Fruit fly (Drosophila melanogaster): ENCODE data around the gene CG34140.

Gene CG34140

DNA sequence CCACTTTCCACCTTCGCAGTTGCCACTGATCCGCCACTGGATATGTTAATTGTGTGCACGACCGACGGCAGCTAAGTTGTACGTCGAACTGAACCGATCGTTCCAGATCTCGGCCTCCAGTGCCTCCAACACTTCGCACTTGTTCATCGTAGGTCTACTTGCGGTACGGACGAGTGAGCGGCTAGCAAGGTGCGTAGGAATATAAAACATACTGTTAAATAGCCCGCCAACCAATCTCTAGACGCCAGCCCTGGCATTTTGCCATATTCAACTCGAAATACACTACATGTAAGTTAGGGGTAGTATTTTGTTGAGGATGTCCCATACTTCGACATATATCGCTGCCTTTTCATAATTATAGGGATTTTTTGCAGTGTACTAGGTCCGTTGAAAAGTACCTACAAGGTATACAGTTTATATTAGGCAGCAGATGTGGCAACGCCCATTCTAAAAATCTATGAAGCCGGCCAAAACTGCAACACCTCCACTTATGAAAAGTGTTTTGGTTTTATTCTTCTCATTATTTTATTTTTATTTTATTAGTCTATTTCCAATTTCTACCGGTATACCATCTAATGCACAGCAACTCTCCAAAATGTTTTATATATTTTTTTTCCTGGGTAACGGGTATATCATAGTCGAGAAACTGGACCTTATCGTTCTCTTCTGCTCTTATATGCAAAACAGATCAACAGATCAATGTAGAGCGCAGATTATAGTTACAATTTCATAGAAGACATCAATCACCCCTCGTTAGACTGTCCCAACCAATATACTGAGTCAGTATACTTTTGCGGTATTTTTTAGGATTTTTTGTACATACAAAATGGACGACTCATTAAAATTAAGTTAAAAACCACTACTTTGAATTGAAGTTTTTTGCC, 39.0 kb upstream of the CG34140 start, which contains the start of the genes pyx and CG33229 (continued):
- TF ChIP-seq CG11695 (GFP tag; IDR thresholded peaks at IDR 0.05) (peak; percentile 69; the same call in 1 of the 3 replicates), sisA (GFP tag; IDR thresholded peaks at IDR 0.05) (peak; percentile 79), dmrt11E (tag; optimal IDR thresholded peaks at IDR 0.05) (peak; percentile 68), Aef1 (GFP tag; IDR thresholded peaks at IDR 0.05) (peak; percentile 75; the same call in 2 of the 3 replicates), seq (GFP tag; IDR thresholded peaks at IDR 0.05) (peak; percentile 71; the same call in 1 of the 2 replicates), ase (GFP tag; IDR thresholded peaks at IDR 0.05) (peak; percentile 71), CG11093 (GFP tag; IDR thresholded peaks at IDR 0.05) (peak; percentile 75), Bdp1 (GFP tag; optimal IDR thresholded peaks at IDR 0.05) (peak; percentile 56), CoRest (tag; optimal IDR thresholded peaks at IDR 0.05) (peak; percentile 94), z (GFP tag; IDR thresholded peaks at IDR 0.05) (no peak), D19B (GFP tag; optimal IDR thresholded peaks at IDR 0.05) (peak; percentile 78), nmo (GFP tag; optimal IDR thresholded peaks at IDR 0.05) (peak; percentile 91), ara (GFP tag; IDR thresholded peaks at IDR 0.05) (peak; percentile 58), CG17568 (GFP tag; optimal IDR thresholded peaks at IDR 0.05) (no peak), CG10274 (GFP tag; optimal IDR thresholded peaks at IDR 0.05) (peak; percentile 75), zen2 (GFP tag; IDR thresholded peaks at IDR 0.05; ENCODE audit: partially characterized antibody) (no peak), CG12744 (GFP tag; optimal IDR thresholded peaks at IDR 0.05) (peak; percentile 75), p53 (GFP tag; optimal IDR thresholded peaks at IDR 0.05) (no peak), Fer3 (tag; optimal IDR thresholded peaks at IDR 0.05) (peak; percentile 86), sens-2 (GFP tag; IDR thresholded peaks at IDR 0.05) (peak; percentile 60), CG2889 (GFP tag; IDR thresholded peaks at IDR 0.05) (peak; percentile 60; the same call in 2 of the 3 replicates), ab (GFP tag; optimal IDR thresholded peaks at IDR 0.05) (peak; percentile 75), Jarid2 (GFP tag; optimal IDR thresholded peaks at IDR 0.05) (peak; percentile 27), CG6272 (GFP tag; IDR thresholded peaks at IDR 0.05) (peak; percentile 77), CrebB (tag; optimal IDR thresholded peaks at IDR 0.05) (peak; percentile 14), B-H1 (GFP tag; IDR thresholded peaks at IDR 0.05) (peak; percentile 60; the same call in 2 of the 3 replicates), rib (GFP tag; IDR thresholded peaks at IDR 0.05) (no peak; the same call in 1 of the 2 replicates), jigr1 (GFP tag; IDR thresholded peaks at IDR 0.05) (0 out of 3 replicates have a peak, but pooled peaks have one; percentile 40), Oli (tag; optimal IDR thresholded peaks at IDR 0.05) (peak; percentile 87), Dref (GFP tag; IDR thresholded peaks at IDR 0.05) (peak; percentile 34), Dip2 (GFP tag; IDR thresholded peaks at IDR 0.05) (0 out of 2 replicates have a peak, but pooled peaks have one; percentile 21), CG9797 (GFP tag; optimal IDR thresholded peaks at IDR 0.05) (peak; percentile 20), cg (GFP tag; optimal IDR thresholded peaks at IDR 0.05) (no peak), schlank (tag; optimal IDR thresholded peaks at IDR 0.05) (peak; percentile 73), D (optimal IDR thresholded peaks at IDR 0.05) (no peak), D (GFP tag; optimal IDR thresholded peaks at IDR 0.05) (peak; percentile 76), CG12659 (GFP tag; optimal IDR thresholded peaks at IDR 0.05) (peak; percentile 89), tin (GFP tag; optimal IDR thresholded peaks at IDR 0.05) (peak; percentile 87), CG18476 (GFP tag; optimal IDR thresholded peaks at IDR 0.05) (peak; percentile 100), Oaz (GFP tag; IDR thresholded peaks at IDR 0.05) (peak; percentile 66), da (GFP tag; optimal IDR thresholded peaks at IDR 0.05) (peak; percentile 61), oc (tag; optimal IDR thresholded peaks at IDR 0.05) (peak; percentile 72), ato (GFP tag; IDR thresholded peaks at IDR 0.05; ENCODE audit: partially characterized antibody) (no peak), Chrac-16 (GFP tag; optimal IDR thresholded peaks at IDR 0.05) (peak; percentile 89), chif (GFP tag; optimal IDR thresholded peaks at IDR 0.05) (peak; percentile 73 to 79), CG16863 (GFP tag; optimal IDR thresholded peaks at IDR 0.05) (peak; percentile 70), CG1647 (GFP tag; optimal IDR thresholded peaks at IDR 0.05) (peak; percentile 89), Opbp (GFP tag; IDR thresholded peaks at IDR 0.05; ENCODE audit: partially characterized antibody) (no peak), bcd (GFP tag; optimal IDR thresholded peaks at IDR 0.05) (peak; percentile 86)

All from whole organism, embryonic.